Worm (Caenorhabditis elegans): ENCODE results near the gene ivd-1.
"Not testable (repeated sequence)": the region's sequence is repeated elsewhere in the genome, so short reads cannot be mapped to it uniquely, and the experiment has no call there.

- TF ChIP-seq Y95B8A.8, aptf-3, nfyb-1 (GFP tag; IDR thresholded peaks at IDR 0.05): not testable (repeated sequence)
These were observed 23.7 kb downstream of the ivd-1 start, which contains the start of gene msp-53 for ce11 chrIV:5064961-5065360.
